Worm (Caenorhabditis elegans) whole organism, midembryonic: ENCODE measurements around the gene VC5.2.

Experiments used
- T22C8.4 ChIP-seq: fragments of 200-800 bp; sonication (Bioruptor generic); IDR thresholded peaks from 2 replicates; pipeline ENCODE4 v1.3.6; 2022; ENCODE audit warnings: missing genetic modification characterization, missing compliant biosample characterization
- cog-1 ChIP-seq: sonication (generic microtip); optimal IDR thresholded peaks from 2 replicates; lab custom pipeline; 2016; ENCODE audit warnings: missing genetic modification characterization, missing compliant biosample characterization
- flt-1 ChIP-seq: fragments of 200-800 bp; sonication (Bioruptor generic); IDR thresholded peaks from 2 replicates; pipeline ENCODE4 v1.3.6; 2022; ENCODE audit warnings: missing genetic modification characterization, missing compliant biosample characterization
- klf-2 ChIP-seq: fragments of 200-800 bp; sonication (Bioruptor generic); conservative IDR thresholded peaks from 2 replicates; pipeline ENCODE4 v1.3.6; 2022; ENCODE audit warnings: missing genetic modification reagents, missing genetic modification characterization, missing compliant biosample characterization
- med-1 ChIP-seq: sonication (generic microtip); optimal IDR thresholded peaks from 2 replicates; lab custom pipeline; 2017; ENCODE audit warnings: missing genetic modification characterization, mild to moderate bottlenecking, missing compliant biosample characterization, antibody characterized with exemption, missing genetic modification reagents; ENCODE audit not compliant: insufficient read depth
- ref-1 ChIP-seq: fragments of 200-800 bp; sonication (Bioruptor generic); conservative IDR thresholded peaks from 2 replicates; pipeline ENCODE4 v1.3.6; 2022; ENCODE audit warnings: missing genetic modification reagents, missing genetic modification characterization, missing compliant biosample characterization
- tab-1 ChIP-seq: fragments of 200-800 bp; sonication (Bioruptor generic); IDR thresholded peaks from 2 replicates; pipeline ENCODE4 v1.3.6; 2022; ENCODE audit warnings: missing genetic modification characterization, missing compliant biosample characterization
- ztf-23 ChIP-seq: fragments of 200-800 bp; sonication (Bioruptor generic); IDR thresholded peaks from 2 replicates; pipeline ENCODE4 v1.3.6; 2022; ENCODE audit warnings: missing genetic modification reagents, missing genetic modification characterization, missing compliant biosample characterization
- ztf-29 ChIP-seq: fragments of 200-800 bp; sonication (Bioruptor generic); IDR thresholded peaks from 2 replicates; pipeline ENCODE4 v1.3.6; 2022; ENCODE audit warnings: missing genetic modification reagents, missing genetic modification characterization, missing compliant biosample characterization

- TF ChIP-seq tab-1 (GFP tag; lab: Robert Waterston, UW) (no peak), ref-1 (GFP tag; lab: Robert Waterston, UW) (no peak), klf-2 (GFP tag; lab: Robert Waterston, UW) (no peak), flt-1 (no peak), T22C8.4 (no peak), ztf-29 (GFP tag; lab: Robert Waterston, UW) (no peak), med-1 (no peak), ztf-23 (GFP tag; lab: Robert Waterston, UW) (no peak), cog-1 (tag; lab: Kevin White, UChicago) (no peak)
These were observed 37.5 kb downstream of the VC5.2 start, which contains the start of gene lmd-5 for ce11 chrV:7123188-7123708.
